Fruit fly (Drosophila melanogaster) whole organism, embryonic: ENCODE results near the gene mwh.

ENCODE experiments used
- Abd-B ChIP-seq: fragments of 200-800 bp; sonication (Bioruptor generic); optimal IDR thresholded peaks from 2 replicates; lab custom pipeline; 2018; ENCODE audit warnings: missing biosample characterization, mild to moderate bottlenecking, missing genetic modification characterization, moderate library complexity
- B-H2 ChIP-seq: fragments of 200-800 bp; sonication (Bioruptor generic); optimal IDR thresholded peaks from 2 replicates; lab custom pipeline; 2018; ENCODE audit warnings: missing biosample characterization, mild to moderate bottlenecking, missing genetic modification characterization
- Bgb ChIP-seq: fragments of 200-800 bp; sonication (Bioruptor generic); IDR thresholded peaks from 2 replicates; pipeline ENCODE4 v1.3.6; 2022; ENCODE audit warnings: missing biosample characterization, missing genetic modification characterization; ENCODE audit not compliant: partially characterized antibody
- CG11504 ChIP-seq: fragments of 200-800 bp; sonication (Bioruptor generic); optimal IDR thresholded peaks from 3 replicates; lab custom pipeline; 2019; ENCODE audit warnings: missing biosample characterization, mild to moderate bottlenecking, missing genetic modification characterization, moderate library complexity
- CG12219 ChIP-seq: fragments of 200-800 bp; sonication (Bioruptor generic); optimal IDR thresholded peaks from 3 replicates; lab custom pipeline; 2018; ENCODE audit warnings: missing biosample characterization, mild to moderate bottlenecking, missing genetic modification characterization
- CG13894 ChIP-seq: fragments of 200-800 bp; sonication (Bioruptor generic); optimal IDR thresholded peaks from 3 replicates; lab custom pipeline; 2018; ENCODE audit warnings: missing biosample characterization, mild to moderate bottlenecking, missing genetic modification characterization, moderate library complexity
- CG16815 ChIP-seq: fragments of 200-800 bp; sonication (Bioruptor generic); optimal IDR thresholded peaks from 3 replicates; lab custom pipeline; 2017; ENCODE audit warnings: missing biosample characterization, mild to moderate bottlenecking, missing genetic modification characterization
- CG31224 ChIP-seq: fragments of 200-800 bp; sonication (Bioruptor generic); IDR thresholded peaks from 2 replicates; pipeline ENCODE4 v1.3.6; 2022; ENCODE audit warnings: missing biosample characterization, missing genetic modification characterization
- CG33213 ChIP-seq: fragments of 200-800 bp; sonication (Bioruptor generic); optimal IDR thresholded peaks from 3 replicates; lab custom pipeline; 2016; ENCODE audit warnings: missing biosample characterization, missing genetic modification characterization
- CG33557 ChIP-seq: fragments of 200-800 bp; sonication (Bioruptor generic); optimal IDR thresholded peaks from 2 replicates; lab custom pipeline; 2019; ENCODE audit warnings: missing biosample characterization, mild to moderate bottlenecking, missing genetic modification characterization, moderate library complexity
- CG3407 ChIP-seq: fragments of 200-800 bp; sonication (Bioruptor generic); optimal IDR thresholded peaks from 2 replicates; lab custom pipeline; 2018; ENCODE audit warnings: missing biosample characterization, mild to moderate bottlenecking, missing genetic modification characterization
- CG4328 ChIP-seq: fragments of 200-800 bp; sonication (Bioruptor generic); optimal IDR thresholded peaks from 3 replicates; lab custom pipeline; 2017; ENCODE audit warnings: missing biosample characterization, missing genetic modification reagents, missing genetic modification characterization
- CG4404 ChIP-seq: fragments of 200-800 bp; sonication (Bioruptor generic); IDR thresholded peaks from 2 replicates; pipeline ENCODE4 v1.3.6; 2022; ENCODE audit warnings: missing biosample characterization, missing genetic modification characterization
- CG6272 ChIP-seq: fragments of 200-800 bp; sonication (Bioruptor generic); IDR thresholded peaks from 2 replicates; pipeline ENCODE4 v1.3.6; 2022; ENCODE audit warnings: missing biosample characterization, missing genetic modification characterization
- CG6654 ChIP-seq: fragments of 200-800 bp; sonication (Bioruptor generic); optimal IDR thresholded peaks from 2 replicates; lab custom pipeline; 2017; ENCODE audit warnings: missing biosample characterization, mild to moderate bottlenecking, missing genetic modification characterization
- CG6689 ChIP-seq: fragments of 200-800 bp; sonication (Bioruptor generic); IDR thresholded peaks from 2 replicates; pipeline ENCODE4 v1.3.6; 2022; ENCODE audit warnings: missing biosample characterization, missing genetic modification characterization
- CG7556 ChIP-seq: fragments of 200-800 bp; sonication (Bioruptor generic); optimal IDR thresholded peaks from 2 replicates; lab custom pipeline; 2017; ENCODE audit warnings: missing biosample characterization, mild to moderate bottlenecking, missing genetic modification characterization
- CG8281 ChIP-seq: fragments of 200-800 bp; sonication (Bioruptor generic); optimal IDR thresholded peaks from 2 replicates; lab custom pipeline; 2018; ENCODE audit warnings: missing biosample characterization, mild to moderate bottlenecking, missing genetic modification characterization, moderate library complexity
- CG8765 ChIP-seq: fragments of 200-800 bp; sonication (Bioruptor generic); IDR thresholded peaks from 2 replicates; pipeline ENCODE4 v1.3.6; 2022; ENCODE audit warnings: missing biosample characterization, missing genetic modification characterization
- Deaf1 ChIP-seq: fragments of 200-800 bp; optimal IDR thresholded peaks from 3 replicates; lab custom pipeline; 2019; ENCODE audit warnings: missing biosample characterization, mild to moderate bottlenecking, missing genetic modification characterization, moderate library complexity
- Dip2 ChIP-seq: fragments of 200-800 bp; sonication (Bioruptor generic); IDR thresholded peaks from 2 replicates; pipeline ENCODE4 v1.3.6; 2022; ENCODE audit warnings: missing biosample characterization, missing genetic modification characterization
- Dll ChIP-seq: fragments of 200-800 bp; sonication (Bioruptor generic); IDR thresholded peaks from 4 replicates; pipeline ENCODE4 v1.3.6; 2022; ENCODE audit warnings: missing biosample characterization, missing genetic modification characterization; ENCODE audit not compliant: partially characterized antibody
- Dref ChIP-seq: fragments of 200-800 bp; sonication (Bioruptor generic); IDR thresholded peaks from 2 replicates; pipeline ENCODE4 v1.3.6; 2022; ENCODE audit warnings: missing biosample characterization, missing genetic modification characterization
- Fer1 ChIP-seq: fragments of 200-800 bp; sonication (Bioruptor generic); optimal IDR thresholded peaks from 2 replicates; lab custom pipeline; 2017; ENCODE audit warnings: missing biosample characterization, mild to moderate bottlenecking, missing genetic modification characterization
- Fer3 ChIP-seq: fragments of 200-800 bp; sonication (Bioruptor generic); optimal IDR thresholded peaks from 2 replicates; lab custom pipeline; 2018; ENCODE audit warnings: missing biosample characterization, mild to moderate bottlenecking, missing genetic modification characterization, moderate library complexity
- Gug ChIP-seq: fragments of 200-800 bp; sonication (Bioruptor generic); IDR thresholded peaks from 4 replicates; pipeline ENCODE4 v1.3.6; 2022; ENCODE audit warnings: missing biosample characterization, missing genetic modification characterization
- H15 ChIP-seq: fragments of 200-800 bp; sonication (Bioruptor generic); IDR thresholded peaks from 3 replicates; pipeline ENCODE4 v1.3.6; 2022; ENCODE audit warnings: missing biosample characterization, missing genetic modification characterization
- Hmx ChIP-seq: fragments of 200-800 bp; sonication (Bioruptor generic); optimal IDR thresholded peaks from 2 replicates; lab custom pipeline; 2016; ENCODE audit warnings: missing biosample characterization, missing genetic modification characterization
- Oaz ChIP-seq: fragments of 200-800 bp; sonication (Bioruptor generic); IDR thresholded peaks from 2 replicates; pipeline ENCODE4 v1.3.6; 2022; ENCODE audit warnings: missing biosample characterization, missing genetic modification characterization
- Sin3A ChIP-seq: fragments of >200 bp; optimal IDR thresholded peaks from 2 replicates; lab custom pipeline; 2018
- Spps ChIP-seq: fragments of 200-800 bp; sonication (Bioruptor generic); optimal IDR thresholded peaks from 2 replicates; lab custom pipeline; 2018; ENCODE audit warnings: missing biosample characterization, mild to moderate bottlenecking, missing genetic modification characterization
- Taf1 ChIP-seq: fragments of 200-800 bp; sonication (Bioruptor generic); IDR thresholded peaks from 2 replicates; pipeline ENCODE4 v1.3.6; 2022; ENCODE audit warnings: missing biosample characterization, missing genetic modification characterization
- abd-A ChIP-seq: fragments of 200-800 bp; sonication (Bioruptor generic); optimal IDR thresholded peaks from 3 replicates; lab custom pipeline; 2019; ENCODE audit warnings: missing biosample characterization, mild to moderate bottlenecking, missing genetic modification characterization, moderate library complexity
- al ChIP-seq: fragments of 200-800 bp; sonication (Bioruptor generic); IDR thresholded peaks from 2 replicates; pipeline ENCODE4 v1.3.6; 2022; ENCODE audit warnings: missing biosample characterization, missing genetic modification characterization
- bab2 ChIP-seq: fragments of 200-800 bp; sonication (Bioruptor generic); optimal IDR thresholded peaks from 2 replicates; lab custom pipeline; 2016; ENCODE audit warnings: missing biosample characterization, missing genetic modification characterization
- bsh ChIP-seq, 2 experiments: fragments of 200-800 bp; sonication (Bioruptor generic); optimal IDR thresholded peaks; 2 replicates each; lab custom pipeline; 2017 to 2018; ENCODE audit warnings: mild to moderate bottlenecking in 2 of 2, missing biosample characterization in 2 of 2, missing genetic modification characterization in 2 of 2, moderate library complexity in 1 of 2
- crol ChIP-seq: fragments of 200-800 bp; sonication (Bioruptor generic); IDR thresholded peaks from 2 replicates; pipeline ENCODE4 v1.3.6; 2022; ENCODE audit warnings: missing biosample characterization, missing genetic modification characterization
- eve ChIP-seq, 2 experiments: fragments of >200 bp; optimal IDR thresholded peaks; 2 replicates each; lab custom pipeline; 2017; ENCODE audit warnings: missing biosample characterization in 2 of 2, missing genetic modification characterization in 2 of 2
- grn ChIP-seq: fragments of 200-800 bp; sonication (Bioruptor generic); optimal IDR thresholded peaks from 3 replicates; lab custom pipeline; 2017; ENCODE audit warnings: missing biosample characterization, missing genetic modification characterization
- ind ChIP-seq: fragments of 200-800 bp; sonication (Bioruptor generic); optimal IDR thresholded peaks from 3 replicates; lab custom pipeline; 2016; ENCODE audit warnings: missing biosample characterization, missing genetic modification characterization
- maf-S ChIP-seq: fragments of 200-800 bp; sonication (Bioruptor generic); optimal IDR thresholded peaks from 2 replicates; lab custom pipeline; 2016; ENCODE audit warnings: missing biosample characterization, missing genetic modification characterization
- mld ChIP-seq: fragments of 200-800 bp; sonication (Bioruptor generic); IDR thresholded peaks from 3 replicates; pipeline ENCODE4 v1.3.6; 2022; ENCODE audit warnings: missing biosample characterization, missing genetic modification characterization; ENCODE audit not compliant: partially characterized antibody
- pnt ChIP-seq: fragments of 200-800 bp; sonication (Bioruptor generic); optimal IDR thresholded peaks from 3 replicates; lab custom pipeline; 2016; ENCODE audit warnings: missing biosample characterization, missing genetic modification characterization
- schlank ChIP-seq: fragments of 200-800 bp; sonication (Bioruptor generic); optimal IDR thresholded peaks from 2 replicates; lab custom pipeline; 2018; ENCODE audit warnings: missing biosample characterization, mild to moderate bottlenecking, missing genetic modification characterization
- sens ChIP-seq: fragments of 200-800 bp; sonication (Bioruptor generic); peaks from one replicate; lab custom pipeline; 2016; ENCODE audit warnings: missing biosample characterization, missing genetic modification characterization
- so ChIP-seq: fragments of 200-800 bp; sonication (Bioruptor generic); IDR thresholded peaks from 3 replicates; pipeline ENCODE4 v1.3.6; 2022; ENCODE audit warnings: missing biosample characterization, missing genetic modification characterization
- tgo ChIP-seq: fragments of 200-800 bp; sonication (Bioruptor generic); IDR thresholded peaks from 3 replicates; pipeline ENCODE4 v1.3.6; 2022; ENCODE audit warnings: missing biosample characterization, missing genetic modification characterization
- toy ChIP-seq: fragments of 200-800 bp; sonication (Bioruptor generic); IDR thresholded peaks from 2 replicates; pipeline ENCODE4 v1.3.6; 2022; ENCODE audit warnings: missing biosample characterization, missing genetic modification characterization
- unc-4 ChIP-seq: fragments of 200-800 bp; sonication (Bioruptor generic); IDR thresholded peaks from 2 replicates; pipeline ENCODE4 v1.3.6; 2022; ENCODE audit warnings: missing biosample characterization, missing genetic modification characterization; ENCODE audit not compliant: partially characterized antibody
- zf30C ChIP-seq: fragments of 200-800 bp; sonication (Bioruptor generic); optimal IDR thresholded peaks from 3 replicates; lab custom pipeline; 2018; ENCODE audit warnings: missing biosample characterization, mild to moderate bottlenecking, missing genetic modification characterization

mwh gene

dm6 chr3L:1170611-1171010, 30.0 kb upstream of the mwh start:
- TF ChIP-seq CG13894 (tag; lab: Kevin White, UChicago), result peak; percentile 26
- TF ChIP-seq Deaf1 (tag; lab: Kevin White, UChicago), result peak; percentile 2
- TF ChIP-seq CG3407 (GFP tag; lab: Kevin White, UChicago), result no peak
- TF ChIP-seq abd-A (tag; lab: Kevin White, UChicago), result peak; percentile 75
- TF ChIP-seq crol (GFP tag; lab: Robert Waterston, UW), result peak; percentile 43; the same call in 1 of the 2 replicates
- 0 out of 2 replicates have a peak, but pooled peaks have one; percentile 19 for TF ChIP-seq Bgb (GFP tag; lab: Robert Waterston, UW)
- TF ChIP-seq CG4404, result no peak
- TF ChIP-seq CG31224 (GFP tag; lab: Robert Waterston, UW), result peak; percentile 95

DNA sequence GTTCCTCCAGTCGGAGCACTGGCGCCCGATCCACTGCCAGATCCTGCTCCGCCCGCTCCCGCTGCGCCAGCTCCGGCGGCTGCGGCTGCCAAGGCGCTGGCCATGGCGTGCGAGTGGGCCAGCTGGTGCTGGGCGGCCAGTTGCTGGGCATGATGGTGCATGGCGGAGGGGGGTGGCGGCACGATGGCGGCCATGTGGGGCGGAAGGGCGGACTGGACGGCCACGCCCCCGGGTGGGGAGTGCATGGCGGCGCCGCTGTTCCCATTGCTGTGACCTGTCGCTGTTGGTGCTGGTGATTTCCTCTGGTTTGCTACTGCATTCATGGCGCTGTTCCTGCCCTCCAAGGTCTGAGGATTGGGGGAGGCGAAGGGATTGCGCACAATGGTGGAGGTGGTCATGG, 27.7 kb upstream of the mwh start:
- TF ChIP-seq bab2 (GFP tag; lab: Kevin White, UChicago) (no peak), Dip2 (GFP tag; lab: Robert Waterston, UW) (peak; percentile 33; the same call in 1 of the 2 replicates), Taf1 (GFP tag; lab: Robert Waterston, UW) (no peak), so (GFP tag; lab: Robert Waterston, UW) (no peak), Fer1 (no peak), tgo (GFP tag; lab: Robert Waterston, UW) (no peak), Abd-B (GFP tag; lab: Kevin White, UChicago) (no peak), eve (GFP tag; optimal IDR thresholded peaks at IDR 0.05; lab: Kevin White, UChicago) (no peak), CG33557 (GFP tag; lab: Kevin White, UChicago) (no peak), Spps (tag; lab: Kevin White, UChicago) (no peak), schlank (no peak), CG31224 (GFP tag; lab: Robert Waterston, UW) (no peak), zf30C (GFP tag; lab: Kevin White, UChicago) (no peak), Hmx (GFP tag; lab: Kevin White, UChicago) (no peak), Gug (GFP tag; lab: Robert Waterston, UW) (no peak), CG12219 (no peak), CG11504 (tag; lab: Kevin White, UChicago) (no peak), unc-4 (GFP tag; lab: Robert Waterston, UW) (no peak), CG6654 (GFP tag; lab: Kevin White, UChicago) (no peak), CG6272 (0 out of 2 replicates have a peak, but pooled peaks have one; percentile 16), CG8281 (tag; lab: Kevin White, UChicago) (no peak), CG8765 (GFP tag; lab: Robert Waterston, UW) (no peak), mld (GFP tag; lab: Robert Waterston, UW) (no peak), B-H2 (GFP tag; lab: Kevin White, UChicago) (no peak), Sin3A (lab: Kevin White, UChicago) (no peak), CG7556 (GFP tag; lab: Kevin White, UChicago) (no peak), Oaz (GFP tag; lab: Robert Waterston, UW) (no peak), maf-S (GFP tag; lab: Kevin White, UChicago) (no peak), grn (GFP tag; lab: Kevin White, UChicago) (no peak), H15 (GFP tag; lab: Robert Waterston, UW) (no peak), sens (GFP tag; lab: Kevin White, UChicago) (peak; percentile 17), al (no peak), CG6689 (GFP tag; lab: Robert Waterston, UW) (no peak), crol (GFP tag; lab: Robert Waterston, UW) (0 out of 2 replicates have a peak, but pooled peaks have one; percentile 22), ind (no peak), Dll (no peak), Dref (GFP tag; lab: Robert Waterston, UW) (no peak), toy (GFP tag; lab: Robert Waterston, UW) (no peak), CG16815 (GFP tag; lab: Kevin White, UChicago) (no peak), CG33213 (no peak), pnt (GFP tag; lab: Kevin White, UChicago) (no peak), CG4328 (no peak), Fer3 (tag; lab: Kevin White, UChicago) (no peak), bsh (GFP tag; optimal IDR thresholded peaks at IDR 0.05; lab: Kevin White, UChicago) (no peak)
